Fruit fly (Drosophila melanogaster) whole organism, embryonic: ENCODE data around the gene CG4770.

Source experiments
- Asciz ChIP-seq: fragments of 200-800 bp; sonication (Bioruptor generic); optimal IDR thresholded peaks from 2 replicates; lab custom pipeline; 2017; ENCODE audit warnings: missing biosample characterization, mild to moderate bottlenecking, missing genetic modification characterization, missing genetic modification reagents
- Bdp1 ChIP-seq: fragments of 200-800 bp; sonication (Bioruptor generic); optimal IDR thresholded peaks from 3 replicates; lab custom pipeline; 2016; ENCODE audit warnings: missing biosample characterization, missing genetic modification characterization
- Blimp-1 ChIP-seq: fragments of 200-800 bp; sonication (Bioruptor generic); optimal IDR thresholded peaks from 3 replicates; lab custom pipeline; 2018; ENCODE audit warnings: missing biosample characterization, missing genetic modification characterization, mild to moderate bottlenecking, moderate library complexity, missing genetic modification reagents
- Bteb2 ChIP-seq: fragments of 200-800 bp; sonication (Bioruptor generic); optimal IDR thresholded peaks from 2 replicates; lab custom pipeline; 2016; ENCODE audit warnings: missing biosample characterization, missing genetic modification characterization
- CG10267 ChIP-seq: fragments of 200-800 bp; sonication (Bioruptor generic); optimal IDR thresholded peaks from 2 replicates; lab custom pipeline; 2018; ENCODE audit warnings: missing biosample characterization, mild to moderate bottlenecking, missing genetic modification characterization, moderate library complexity
- CG10274 ChIP-seq: fragments of 200-800 bp; sonication (Bioruptor generic); optimal IDR thresholded peaks from 3 replicates; lab custom pipeline; 2017; ENCODE audit warnings: missing biosample characterization, mild to moderate bottlenecking, missing genetic modification characterization
- CG10979 ChIP-seq: fragments of 200-800 bp; sonication (Bioruptor generic); optimal IDR thresholded peaks from 2 replicates; lab custom pipeline; 2018; ENCODE audit warnings: missing biosample characterization, mild to moderate bottlenecking, missing genetic modification characterization, moderate library complexity
- CG11093 ChIP-seq: fragments of 200-800 bp; sonication (Bioruptor generic); IDR thresholded peaks from 3 replicates; pipeline ENCODE4 v1.3.6; 2022; ENCODE audit warnings: missing biosample characterization, missing genetic modification characterization
- CG11723 ChIP-seq: fragments of 200-800 bp; sonication (Bioruptor generic); optimal IDR thresholded peaks from 2 replicates; lab custom pipeline; 2017; ENCODE audit warnings: missing biosample characterization, mild to moderate bottlenecking, missing genetic modification characterization
- CG12942 ChIP-seq: fragments of 200-800 bp; sonication (Bioruptor generic); optimal IDR thresholded peaks from 3 replicates; lab custom pipeline; 2016; ENCODE audit warnings: missing biosample characterization, missing genetic modification characterization
- CG15073 ChIP-seq: fragments of 200-800 bp; sonication (Bioruptor generic); optimal IDR thresholded peaks from 2 replicates; lab custom pipeline; 2016; ENCODE audit warnings: missing biosample characterization, missing genetic modification characterization
- CG17361 ChIP-seq: fragments of 200-800 bp; sonication (Bioruptor generic); IDR thresholded peaks from 3 replicates; pipeline ENCODE4 v1.3.6; 2022; ENCODE audit warnings: missing biosample characterization, missing genetic modification characterization
- CG18476 ChIP-seq: fragments of 200-800 bp; sonication (Bioruptor generic); optimal IDR thresholded peaks from 2 replicates; lab custom pipeline; 2016; ENCODE audit warnings: missing biosample characterization, mild to moderate bottlenecking, missing genetic modification characterization
- CG2116 ChIP-seq: fragments of 200-800 bp; sonication (Bioruptor generic); optimal IDR thresholded peaks from 3 replicates; lab custom pipeline; 2018; ENCODE audit warnings: missing biosample characterization, mild to moderate bottlenecking, missing genetic modification characterization
- CG3065 ChIP-seq: fragments of 200-800 bp; sonication (Bioruptor generic); optimal IDR thresholded peaks from 2 replicates; lab custom pipeline; 2016; ENCODE audit warnings: missing biosample characterization, missing genetic modification characterization
- CG31365 ChIP-seq: fragments of 200-800 bp; sonication (Bioruptor generic); optimal IDR thresholded peaks from 2 replicates; lab custom pipeline; 2018; ENCODE audit warnings: missing biosample characterization, mild to moderate bottlenecking, missing genetic modification characterization
- CG4424 ChIP-seq: fragments of 200-800 bp; sonication (Bioruptor generic); optimal IDR thresholded peaks from 3 replicates; lab custom pipeline; 2016; ENCODE audit warnings: missing biosample characterization, missing genetic modification characterization
- CG4730 ChIP-seq: fragments of 200-800 bp; sonication (Bioruptor generic); IDR thresholded peaks from 2 replicates; pipeline ENCODE4 v1.3.6; 2022; ENCODE audit warnings: missing biosample characterization, missing genetic modification characterization
- CG5180 ChIP-seq: fragments of 200-800 bp; sonication (Bioruptor generic); optimal IDR thresholded peaks from 3 replicates; lab custom pipeline; 2017; ENCODE audit warnings: missing biosample characterization, missing genetic modification characterization, mild to moderate bottlenecking, moderate library complexity, missing genetic modification reagents
- CG6272 ChIP-seq: fragments of 200-800 bp; sonication (Bioruptor generic); IDR thresholded peaks from 2 replicates; pipeline ENCODE4 v1.3.6; 2022; ENCODE audit warnings: missing biosample characterization, missing genetic modification characterization
- CG6813 ChIP-seq: fragments of 200-800 bp; sonication (Bioruptor generic); optimal IDR thresholded peaks from 2 replicates; lab custom pipeline; 2017; ENCODE audit warnings: missing biosample characterization, missing genetic modification characterization, mild to moderate bottlenecking, moderate library complexity, missing genetic modification reagents
- CG7372 ChIP-seq: fragments of 200-800 bp; sonication (Bioruptor generic); IDR thresholded peaks from 2 replicates; pipeline ENCODE4 v1.3.6; 2022; ENCODE audit warnings: missing biosample characterization, missing genetic modification characterization
- CG7745 ChIP-seq: fragments of 200-800 bp; sonication (Bioruptor generic); optimal IDR thresholded peaks from 2 replicates; lab custom pipeline; 2018; ENCODE audit warnings: missing biosample characterization, mild to moderate bottlenecking, missing genetic modification characterization, moderate library complexity
- D19A ChIP-seq: fragments of 200-800 bp; optimal IDR thresholded peaks from 3 replicates; lab custom pipeline; 2019; ENCODE audit warnings: missing biosample characterization, mild to moderate bottlenecking, missing genetic modification characterization, moderate library complexity
- Dbx ChIP-seq: fragments of 200-800 bp; sonication (Bioruptor generic); IDR thresholded peaks from 3 replicates; pipeline ENCODE4 v1.3.6; 2022; ENCODE audit warnings: missing biosample characterization, missing genetic modification characterization
- Hr3 ChIP-seq: fragments of 200-800 bp; sonication (Bioruptor generic); optimal IDR thresholded peaks from 3 replicates; lab custom pipeline; 2016; ENCODE audit warnings: missing biosample characterization, missing genetic modification characterization
- Lim3 ChIP-seq: fragments of 200-800 bp; sonication (Bioruptor generic); IDR thresholded peaks from 2 replicates; pipeline ENCODE4 v1.3.6; 2022; ENCODE audit warnings: missing biosample characterization, missing genetic modification characterization
- Max ChIP-seq: fragments of 200-800 bp; sonication (Bioruptor generic); optimal IDR thresholded peaks from 2 replicates; lab custom pipeline; 2016; ENCODE audit warnings: missing biosample characterization, mild to moderate bottlenecking, missing genetic modification characterization
- NFAT ChIP-seq: fragments of 200-800 bp; sonication (Bioruptor generic); IDR thresholded peaks from 2 replicates; pipeline ENCODE4 v1.3.6; 2022; ENCODE audit warnings: missing biosample characterization, missing genetic modification characterization
- Optix ChIP-seq: fragments of 200-800 bp; sonication (Bioruptor generic); IDR thresholded peaks from 3 replicates; pipeline ENCODE4 v1.3.6; 2022; ENCODE audit warnings: missing biosample characterization, missing genetic modification characterization
- Scr ChIP-seq: fragments of 200-800 bp; sonication (Bioruptor generic); IDR thresholded peaks from 2 replicates; pipeline ENCODE4 v1.3.6; 2022; ENCODE audit warnings: missing biosample characterization, missing genetic modification characterization; ENCODE audit not compliant: partially characterized antibody
- Side ChIP-seq: fragments of 200-800 bp; sonication (Bioruptor generic); optimal IDR thresholded peaks from 2 replicates; lab custom pipeline; 2016; ENCODE audit warnings: missing biosample characterization, missing genetic modification characterization
- Sox102F ChIP-seq: fragments of 200-800 bp; sonication (Bioruptor generic); optimal IDR thresholded peaks from 2 replicates; lab custom pipeline; 2018; ENCODE audit warnings: missing biosample characterization, mild to moderate bottlenecking, missing genetic modification characterization, moderate library complexity
- Trl ChIP-seq, 3 experiments: fragments of >200 bp in 2 of 3; fragments of 200-800 bp in 1 of 3; sonication (Bioruptor generic) in 1 of 3; optimal IDR thresholded peaks; 2 replicates in 1 of 3; 3 replicates in 2 of 3; lab custom pipeline; 2016 to 2017; ENCODE audit warnings: missing biosample characterization in 1 of 3, missing genetic modification characterization in 1 of 3
- Xrp1 ChIP-seq: fragments of 200-800 bp; sonication (Bioruptor generic); IDR thresholded peaks from 2 replicates; pipeline ENCODE4 v1.3.6; 2022; ENCODE audit warnings: missing biosample characterization, missing genetic modification characterization
- al ChIP-seq: fragments of 200-800 bp; sonication (Bioruptor generic); IDR thresholded peaks from 2 replicates; pipeline ENCODE4 v1.3.6; 2022; ENCODE audit warnings: missing biosample characterization, missing genetic modification characterization
- bigmax ChIP-seq: fragments of 200-800 bp; sonication (Bioruptor generic); optimal IDR thresholded peaks from 2 replicates; lab custom pipeline; 2018; ENCODE audit warnings: missing biosample characterization, mild to moderate bottlenecking, missing genetic modification characterization
- cad ChIP-seq: fragments of >200 bp; optimal IDR thresholded peaks from 2 replicates; lab custom pipeline; 2017; ENCODE audit warnings: missing biosample characterization, missing genetic modification characterization
- chm ChIP-seq: fragments of 200-800 bp; sonication (Bioruptor generic); IDR thresholded peaks from 2 replicates; pipeline ENCODE4 v1.3.6; 2022; ENCODE audit warnings: missing biosample characterization, missing genetic modification characterization
- croc ChIP-seq: fragments of 200-800 bp; sonication (Bioruptor generic); conservative IDR thresholded peaks from 3 replicates; pipeline ENCODE4 v1.3.6; 2022; ENCODE audit warnings: missing biosample characterization, missing genetic modification characterization
- exex ChIP-seq: fragments of 200-800 bp; sonication (Bioruptor generic); optimal IDR thresholded peaks from 4 replicates; lab custom pipeline; 2018; ENCODE audit warnings: missing biosample characterization, mild to moderate bottlenecking, missing genetic modification characterization, moderate library complexity
- gcm2 ChIP-seq: fragments of 200-800 bp; sonication (Bioruptor generic); optimal IDR thresholded peaks from 2 replicates; lab custom pipeline; 2016; ENCODE audit warnings: missing biosample characterization, missing genetic modification characterization
- grn ChIP-seq: fragments of 200-800 bp; sonication (Bioruptor generic); optimal IDR thresholded peaks from 3 replicates; lab custom pipeline; 2017; ENCODE audit warnings: missing biosample characterization, missing genetic modification characterization
- gro ChIP-seq: fragments of 200-800 bp; sonication (Bioruptor generic); optimal IDR thresholded peaks from 2 replicates; lab custom pipeline; 2016; ENCODE audit warnings: missing biosample characterization, missing genetic modification characterization
- gsb-n ChIP-seq: fragments of 200-800 bp; sonication (Bioruptor generic); optimal IDR thresholded peaks from 3 replicates; lab custom pipeline; 2018; ENCODE audit warnings: missing biosample characterization, mild to moderate bottlenecking, missing genetic modification characterization
- lov ChIP-seq, 2 experiments: fragments of 200-800 bp in 1 of 2; fragments of >200 bp in 1 of 2; sonication (Bioruptor generic) in 1 of 2; IDR thresholded peaks in 1 of 2; optimal IDR thresholded peaks in 1 of 2; 2 replicates in 1 of 2; 3 replicates in 1 of 2; pipeline versions ENCODE4 v1.3.6 to Lab custom; 2017 to 2022; ENCODE audit warnings: missing biosample characterization in 1 of 2, missing genetic modification characterization in 1 of 2
- shn ChIP-seq: fragments of 200-800 bp; sonication (Bioruptor generic); optimal IDR thresholded peaks from 3 replicates; lab custom pipeline; 2016; ENCODE audit warnings: missing biosample characterization, missing genetic modification characterization
- sim ChIP-seq: fragments of 200-800 bp; sonication (Bioruptor generic); IDR thresholded peaks from 2 replicates; pipeline ENCODE4 v1.3.6; 2022; ENCODE audit warnings: missing biosample characterization, missing genetic modification characterization
- sr ChIP-seq: fragments of 200-800 bp; sonication (Bioruptor generic); IDR thresholded peaks from 3 replicates; pipeline ENCODE4 v1.3.6; 2022; ENCODE audit warnings: missing biosample characterization, missing genetic modification characterization

Gene CG4770

DNA sequence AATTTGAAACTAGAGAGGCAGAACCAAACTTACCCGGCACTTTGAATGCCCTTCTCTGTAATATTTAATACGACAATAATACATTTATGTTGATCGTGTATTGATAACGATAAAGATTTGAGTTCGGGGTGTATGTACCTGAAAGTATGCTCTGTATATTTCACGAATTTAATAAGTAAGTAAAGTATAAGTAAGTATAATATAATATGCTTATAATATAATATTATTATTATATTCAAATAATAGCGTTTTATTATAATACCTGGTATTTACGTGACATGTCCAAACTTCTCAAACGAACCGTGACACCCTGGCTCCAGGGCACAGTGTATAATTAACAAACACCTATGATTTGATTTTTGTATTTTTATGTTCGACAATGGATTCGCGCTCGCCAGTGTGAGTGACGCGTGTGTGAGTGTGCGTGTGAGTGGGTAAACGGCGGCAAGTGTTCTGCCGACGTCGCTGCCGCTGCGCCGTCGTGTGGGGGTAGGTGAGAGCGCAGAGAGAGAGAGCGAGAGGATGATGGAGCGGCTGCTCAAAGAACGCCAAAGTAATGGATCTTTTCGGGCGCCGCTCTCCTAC is 28.6 kb upstream of the CG4770 start (continued):
- TF ChIP-seq Asciz (GFP tag; lab: Kevin White, UChicago), result peak; percentile 73
- TF ChIP-seq Xrp1, result peak; percentile 24; the same call in 1 of the 2 replicates
- peak; percentile 64 for TF ChIP-seq CG5180 (GFP tag; lab: Kevin White, UChicago)
- TF ChIP-seq Optix (GFP tag; lab: Robert Waterston, UW), result no peak
- TF ChIP-seq cad (GFP tag; lab: Kevin White, UChicago), result no peak
- no peak for TF ChIP-seq lov (optimal IDR thresholded peaks at IDR 0.05; lab: Kevin White, UChicago)
- no peak for TF ChIP-seq lov (GFP tag; IDR thresholded peaks at IDR 0.05; lab: Robert Waterston, UW)
- 0 out of 2 replicates have a peak, but pooled peaks have one; percentile 6 for TF ChIP-seq CG6272 (GFP tag; lab: Robert Waterston, UW)
- peak; percentile 88 for TF ChIP-seq sr (GFP tag; lab: Robert Waterston, UW)
- no peak for TF ChIP-seq Scr (GFP tag; lab: Robert Waterston, UW)
- peak; percentile 54; the same call in 1 of the 2 replicates for TF ChIP-seq CG4730 (GFP tag; lab: Robert Waterston, UW)
- peak; percentile 76 for TF ChIP-seq Blimp-1 (GFP tag; lab: Kevin White, UChicago)
- TF ChIP-seq CG15073 (GFP tag; lab: Kevin White, UChicago), result no peak
- peak; percentile 15 for TF ChIP-seq CG2116 (GFP tag; lab: Kevin White, UChicago)
- TF ChIP-seq CG12942, result peak; percentile 39
- TF ChIP-seq Hr3 (GFP tag; lab: Kevin White, UChicago), result peak; percentile 67
- no peak for TF ChIP-seq bigmax (GFP tag; lab: Kevin White, UChicago)
- no peak for TF ChIP-seq shn
- peak; percentile 97 for TF ChIP-seq D19A (tag; lab: Kevin White, UChicago)
- peak; percentile 73 for TF ChIP-seq CG10267 (tag; lab: Kevin White, UChicago)
- TF ChIP-seq grn (GFP tag; lab: Kevin White, UChicago), result no peak
- 0 out of 2 replicates have a peak, but pooled peaks have one; percentile 25 for TF ChIP-seq chm
- no peak for TF ChIP-seq CG11723 (GFP tag; lab: Kevin White, UChicago)
- no peak for TF ChIP-seq Side (GFP tag; lab: Kevin White, UChicago)
- peak; percentile 67 for TF ChIP-seq Sox102F
- TF ChIP-seq gro, result peak; percentile 16
- peak; percentile 18 for TF ChIP-seq gsb-n (tag; lab: Kevin White, UChicago)
- TF ChIP-seq NFAT (GFP tag; lab: Robert Waterston, UW), result no peak
- TF ChIP-seq CG4424 (GFP tag; lab: Kevin White, UChicago), result peak; percentile 54
- TF ChIP-seq Bteb2, result no peak
- 0 out of 3 replicates have a peak, but pooled peaks have one; percentile 35 for TF ChIP-seq CG11093
- peak; percentile 4 for TF ChIP-seq CG7745 (tag; lab: Kevin White, UChicago)
- peak; percentile 75 for TF ChIP-seq CG10979 (tag; lab: Kevin White, UChicago)
- TF ChIP-seq CG3065, result peak; percentile 1
- TF ChIP-seq CG6813 (GFP tag; lab: Kevin White, UChicago), result peak; percentile 74
- peak; percentile 89 to 95 for TF ChIP-seq Trl (optimal IDR thresholded peaks at IDR 0.05; lab: Kevin White, UChicago)
- TF ChIP-seq Trl (GFP tag; optimal IDR thresholded peaks at IDR 0.05; lab: Kevin White, UChicago), result no peak
- peak; percentile 78 for TF ChIP-seq CG17361
- TF ChIP-seq Dbx, result peak; percentile 77
- TF ChIP-seq CG10274 (GFP tag; lab: Kevin White, UChicago), result peak; percentile 80
- 0 out of 2 replicates have a peak, but pooled peaks have one; percentile 6 for TF ChIP-seq sim (GFP tag; lab: Robert Waterston, UW)
- TF ChIP-seq Max, result peak; percentile 47
- TF ChIP-seq exex (tag; lab: Kevin White, UChicago), result peak; percentile 69
- TF ChIP-seq Lim3, result no peak
- no peak; the same call in 2 of the 3 replicates for TF ChIP-seq croc (GFP tag; lab: Robert Waterston, UW)
- no peak for TF ChIP-seq Bdp1
- TF ChIP-seq gcm2 (GFP tag; lab: Kevin White, UChicago), result no peak
- TF ChIP-seq al (GFP tag; lab: Robert Waterston, UW), result peak; percentile 69
- peak; percentile 62 for TF ChIP-seq CG7372 (GFP tag; lab: Robert Waterston, UW)
- TF ChIP-seq CG18476 (GFP tag; lab: Kevin White, UChicago), result peak; percentile 41
- no peak for TF ChIP-seq CG31365 (tag; lab: Kevin White, UChicago)
